Worm (Caenorhabditis elegans): ENCODE results near the gene svh-1.

DNA sequence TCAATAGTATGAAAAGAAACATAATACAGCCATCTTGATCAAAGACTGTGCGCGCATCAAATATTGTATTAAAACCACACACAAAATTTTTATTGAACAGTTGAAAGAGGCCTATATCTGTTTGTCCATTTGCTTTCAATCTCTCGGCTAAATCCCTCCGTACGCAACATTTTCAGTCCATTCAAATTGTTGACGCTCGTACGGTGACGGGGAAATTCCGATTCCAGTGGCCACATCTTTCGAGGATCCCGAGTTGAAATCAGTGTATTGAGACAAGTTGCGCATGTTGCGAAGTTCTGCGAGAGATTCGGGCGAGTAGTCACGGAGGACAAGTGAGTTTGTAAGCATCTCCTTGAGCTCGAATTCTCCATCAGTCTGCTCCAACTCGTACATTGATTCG, 41.9 kb upstream of the svh-1 start:
- TF ChIP-seq Y67H2A.10 (GFP tag; conservative IDR thresholded peaks at IDR 0.05) = no peak
- no peak for TF ChIP-seq B0035.1 (tag; optimal IDR thresholded peaks at IDR 0.05)
- no peak for TF ChIP-seq snpc-4 (GFP tag; optimal IDR thresholded peaks at IDR 0.05)
- TF ChIP-seq snpc-4 (tag; optimal IDR thresholded peaks at IDR 0.05) = no peak
- TF ChIP-seq sptf-2 (GFP tag; optimal IDR thresholded peaks at IDR 0.05) = no peak
- no peak for TF ChIP-seq dox-1 (GFP tag; IDR thresholded peaks at IDR 0.05)
- TF ChIP-seq F49E8.2 (tag; optimal IDR thresholded peaks at IDR 0.05; ENCODE audit: insufficient read depth) = no peak
- TF ChIP-seq zfh-2 (GFP tag; conservative IDR thresholded peaks at IDR 0.05) = no peak
- no peak for TF ChIP-seq ztf-18 (tag; optimal IDR thresholded peaks at IDR 0.05)
- TF ChIP-seq Y53F4B.3 (GFP tag; IDR thresholded peaks at IDR 0.05) = no peak
